Fruit fly (Drosophila melanogaster) whole organism, embryonic: ENCODE data around the gene HipHop.

ENCODE experiments used
- CG10959 ChIP-seq: fragments of 200-800 bp; sonication (Bioruptor generic); IDR thresholded peaks from 2 replicates; pipeline ENCODE4 v1.3.6; 2022; ENCODE audit warnings: missing biosample characterization, missing genetic modification characterization
- CG7745 ChIP-seq: fragments of 200-800 bp; sonication (Bioruptor generic); optimal IDR thresholded peaks from 2 replicates; lab custom pipeline; 2018; ENCODE audit warnings: missing biosample characterization, mild to moderate bottlenecking, missing genetic modification characterization, moderate library complexity
- sens-2 ChIP-seq: fragments of 200-800 bp; sonication (Bioruptor generic); IDR thresholded peaks from 2 replicates; pipeline ENCODE4 v1.3.6; 2022; ENCODE audit warnings: missing biosample characterization, missing genetic modification characterization

- TF ChIP-seq sens-2 (no peak), CG7745 (no peak), CG10959 (GFP tag; lab: Robert Waterston, UW) (no peak)
Observed at dm6 chr3L:18796376-18796775, 24.6 kb upstream of the HipHop start.
